Worm (Caenorhabditis elegans): ENCODE results near the gene iff-2.

DNA sequence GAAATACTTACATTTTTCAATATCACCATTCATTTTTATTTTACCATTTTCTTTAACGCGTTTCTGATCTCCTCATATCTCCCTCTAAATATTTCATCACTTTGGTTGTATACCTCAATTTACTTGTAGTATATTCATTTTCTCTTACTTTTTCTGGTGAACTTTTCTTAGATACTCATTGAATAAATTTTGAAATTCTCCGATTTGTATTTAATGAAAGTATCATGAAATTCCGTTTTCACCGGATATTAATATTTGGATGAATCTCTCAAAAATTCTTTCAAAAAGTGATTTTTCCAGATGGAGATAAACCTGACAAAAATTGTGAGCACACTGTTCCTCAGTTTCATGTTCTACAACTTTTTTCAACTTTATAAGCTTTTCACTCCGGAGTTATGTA, 43.0 kb downstream of the iff-2 start, which contains the start of gene T13H5.8:
- TF ChIP-seq dmd-8 (GFP tag; IDR thresholded peaks at IDR 0.05) (no peak), zag-1 (tag; optimal IDR thresholded peaks at IDR 0.05) (no peak), lin-1 (GFP tag; IDR thresholded peaks at IDR 0.05) (no peak), fkh-10 (GFP tag; optimal IDR thresholded peaks at IDR 0.05) (no peak)
